Fruit fly (Drosophila melanogaster): ENCODE results near the gene CG13367.

Gene CG13367

dm6 chrX:687330-688078 is 42.9 kb downstream of the CG13367 start:
- TF ChIP-seq CG12605 (GFP tag; IDR thresholded peaks at IDR 0.05) (peak; percentile 45; the same call in 1 of the 2 replicates), Pif1A (GFP tag; optimal IDR thresholded peaks at IDR 0.05) (no peak), gl (tag; optimal IDR thresholded peaks at IDR 0.05) (peak; percentile 40), CG9948 (tag; optimal IDR thresholded peaks at IDR 0.05) (no peak), CG8159 (tag; optimal IDR thresholded peaks at IDR 0.05) (peak; percentile 20), Pif1B (GFP tag; optimal IDR thresholded peaks at IDR 0.05) (no peak), CG14655 (GFP tag; optimal IDR thresholded peaks at IDR 0.05) (peak; percentile 5), CG15710 (tag; optimal IDR thresholded peaks at IDR 0.05) (peak; percentile 10), CG13204 (GFP tag; optimal IDR thresholded peaks at IDR 0.05) (peak; percentile 8), fd96Ca (GFP tag; IDR thresholded peaks at IDR 0.05) (no peak; the same call in 2 of the 3 replicates), Ets98B (GFP tag; IDR thresholded peaks at IDR 0.05) (peak; percentile 28; the same call in 1 of the 2 replicates), CG17806 (tag; optimal IDR thresholded peaks at IDR 0.05) (no peak), CG32121 (GFP tag; IDR thresholded peaks at IDR 0.05) (no peak), CG8301 (tag; optimal IDR thresholded peaks at IDR 0.05) (no peak), rn (GFP tag; IDR thresholded peaks at IDR 0.05) (no peak), CG10348 (GFP tag; IDR thresholded peaks at IDR 0.05) (no peak), CG4496 (GFP tag; IDR thresholded peaks at IDR 0.05) (peak; percentile 50; the same call in 1 of the 3 replicates), D1 (tag; optimal IDR thresholded peaks at IDR 0.05) (no peak), CG34367 (tag; optimal IDR thresholded peaks at IDR 0.05) (no peak), EcR (GFP tag; optimal IDR thresholded peaks at IDR 0.05) (no peak), Snoo (tag; optimal IDR thresholded peaks at IDR 0.05) (no peak)

dm6 chrX:692811-693764 is 48.5 kb downstream of the CG13367 start:
- peak; percentile 74 for TF ChIP-seq EcR (GFP tag; optimal IDR thresholded peaks at IDR 0.05)
- TF ChIP-seq Ets98B (GFP tag; IDR thresholded peaks at IDR 0.05): no peak
- TF ChIP-seq CG14655 (GFP tag; optimal IDR thresholded peaks at IDR 0.05): peak; percentile 19
- TF ChIP-seq CG15710 (tag; optimal IDR thresholded peaks at IDR 0.05): no peak
- TF ChIP-seq Pif1A (GFP tag; optimal IDR thresholded peaks at IDR 0.05): no peak

- TF ChIP-seq CG14655 (GFP tag; optimal IDR thresholded peaks at IDR 0.05): no peak
- TF ChIP-seq D1 (tag; optimal IDR thresholded peaks at IDR 0.05): no peak
Measured at dm6 chrX:693911-694310, 49.4 kb downstream of the CG13367 start.

- TF ChIP-seq CG14655 (GFP tag; optimal IDR thresholded peaks at IDR 0.05) (no peak), rn (GFP tag; IDR thresholded peaks at IDR 0.05) (no peak), Ets98B (GFP tag; IDR thresholded peaks at IDR 0.05) (no peak), Pif1B (GFP tag; optimal IDR thresholded peaks at IDR 0.05) (no peak), D1 (tag; optimal IDR thresholded peaks at IDR 0.05) (no peak), EcR (GFP tag; optimal IDR thresholded peaks at IDR 0.05) (no peak), CG10348 (GFP tag; IDR thresholded peaks at IDR 0.05) (no peak), CG8301 (tag; optimal IDR thresholded peaks at IDR 0.05) (no peak), fd96Ca (GFP tag; IDR thresholded peaks at IDR 0.05) (no peak), CG15710 (tag; optimal IDR thresholded peaks at IDR 0.05) (no peak), Pif1A (GFP tag; optimal IDR thresholded peaks at IDR 0.05) (no peak)
Measured at dm6 chrX:694350-694749, 49.8 kb downstream of the CG13367 start.

- TF ChIP-seq CG15710 (tag; optimal IDR thresholded peaks at IDR 0.05) (no peak), Pif1B (GFP tag; optimal IDR thresholded peaks at IDR 0.05) (no peak), Ets98B (GFP tag; IDR thresholded peaks at IDR 0.05) (no peak), CG14655 (GFP tag; optimal IDR thresholded peaks at IDR 0.05) (no peak), CG17806 (tag; optimal IDR thresholded peaks at IDR 0.05) (no peak), CG4496 (GFP tag; IDR thresholded peaks at IDR 0.05) (no peak), CG10348 (GFP tag; IDR thresholded peaks at IDR 0.05) (no peak)
Measured at dm6 chrX:694776-695175, 50.2 kb downstream of the CG13367 start.
